Worm (Caenorhabditis elegans): ENCODE data around the gene rfip-2.

DNA sequence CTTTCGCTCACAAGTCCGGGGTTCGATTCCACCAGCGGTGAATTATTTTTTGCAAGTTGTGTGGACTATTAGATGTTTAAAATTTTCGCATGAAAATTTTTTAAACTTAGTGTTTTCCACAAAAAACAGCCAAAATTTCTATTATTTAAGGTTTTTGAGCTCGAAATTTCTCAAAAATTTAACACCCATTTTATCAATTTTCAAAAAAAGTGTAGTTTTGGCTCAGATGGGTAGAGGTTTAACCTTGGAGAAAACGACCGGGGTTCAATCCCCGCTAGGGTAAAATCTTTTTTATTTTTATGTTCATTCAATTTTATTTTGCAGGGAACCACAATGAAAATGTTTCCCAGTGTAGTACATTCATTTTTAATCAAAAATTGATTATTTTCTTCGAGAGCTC lies 45.7 kb downstream of the rfip-2 start:
- no peak for TF ChIP-seq ceh-13 (GFP tag; optimal IDR thresholded peaks at IDR 0.05)
- TF ChIP-seq flt-1 (GFP tag; IDR thresholded peaks at IDR 0.05): no peak
- no peak for TF ChIP-seq pes-1 (GFP tag; IDR thresholded peaks at IDR 0.05)
- no peak for TF ChIP-seq ama-1 (optimal IDR thresholded peaks at IDR 0.05)
- TF ChIP-seq hnd-1 (tag; optimal IDR thresholded peaks at IDR 0.05): no peak

All from whole organism, early embryonic.